Fruit fly (Drosophila melanogaster) whole organism: ENCODE results near the gene CG3061.

ENCODE experiments used
- CG8478 ChIP-seq: fragments of >200 bp; optimal IDR thresholded peaks from 2 replicates; lab custom pipeline; 2018; ENCODE audit warnings: inconsistent platforms
- Dll ChIP-seq: fragments of >200 bp; optimal IDR thresholded peaks from 2 replicates; lab custom pipeline; 2017
- EcR ChIP-seq, 2 experiments: fragments of >200 bp; optimal IDR thresholded peaks; 2 replicates each; lab custom pipeline; 2017; ENCODE audit warnings: missing biosample characterization in 2 of 2, missing genetic modification characterization in 2 of 2, missing genetic modification reagents in 2 of 2
- pan ChIP-seq: fragments of >200 bp; optimal IDR thresholded peaks from 2 replicates; lab custom pipeline; 2017
- psq ChIP-seq: fragments of >200 bp; optimal IDR thresholded peaks from 2 replicates; lab custom pipeline; 2017
- usp ChIP-seq: fragments of >200 bp; optimal IDR thresholded peaks from 2 replicates; lab custom pipeline; 2017; ENCODE audit warnings: missing biosample characterization, missing genetic modification characterization, mixed read lengths

Gene CG3061

DNA sequence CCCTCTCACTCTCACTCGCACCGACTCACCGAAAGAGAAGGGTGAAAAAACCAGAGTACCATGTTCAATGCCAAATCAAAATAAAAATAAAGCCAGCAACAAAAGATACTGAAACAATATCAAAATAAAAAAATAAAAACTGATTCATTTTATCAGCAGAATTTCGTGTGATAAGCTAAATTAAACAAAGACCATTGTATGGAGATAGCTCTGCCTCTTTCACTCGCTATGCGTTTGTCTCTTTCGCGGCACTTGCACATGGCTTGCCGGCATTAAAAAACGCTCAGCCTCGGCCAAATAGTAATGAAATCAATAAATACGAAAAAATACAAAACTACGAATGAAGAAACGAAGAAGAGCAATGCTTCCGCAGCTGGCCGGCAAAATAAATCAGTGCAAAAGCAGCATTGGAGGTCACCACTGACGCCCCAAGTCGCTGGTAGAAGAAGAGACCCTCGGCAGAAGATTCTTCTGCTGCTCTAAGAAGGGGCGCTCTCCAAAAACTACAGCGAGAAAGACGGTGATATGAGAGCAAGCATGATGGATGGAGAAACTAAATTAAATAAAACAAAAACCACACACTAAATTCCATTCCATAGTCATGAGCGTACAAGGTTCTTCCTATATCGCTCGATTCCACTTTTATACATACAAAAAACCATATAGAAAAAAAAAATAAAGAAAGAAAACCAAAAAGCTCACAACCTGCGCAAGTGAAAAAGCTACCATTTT lies 7.8 kb upstream of the CG3061 start:
- TF ChIP-seq CG8478 (lab: Kevin White, UChicago) (no peak), Dll (lab: Kevin White, UChicago) (no peak), pan (no peak), usp (no peak), EcR (GFP tag; optimal IDR thresholded peaks at IDR 0.05; lab: Kevin White, UChicago) (no peak), psq (no peak)

- TF ChIP-seq EcR (GFP tag; optimal IDR thresholded peaks at IDR 0.05; lab: Kevin White, UChicago) (peak in 1 of 2 experiments; percentile 7), Dll (lab: Kevin White, UChicago) (no peak), psq (no peak), pan (no peak), CG8478 (lab: Kevin White, UChicago) (peak; percentile 31)
Observed at dm6 chr3R:14024919-14025387, 7.2 kb upstream of the CG3061 start.

dm6 chr3R:14025795-14026194 lies 6.4 kb upstream of the CG3061 start:
- TF ChIP-seq EcR (GFP tag; optimal IDR thresholded peaks at IDR 0.05; lab: Kevin White, UChicago) = no peak
- no peak for TF ChIP-seq pan
- no peak for TF ChIP-seq Dll (lab: Kevin White, UChicago)
- no peak for TF ChIP-seq usp
- TF ChIP-seq CG8478 (lab: Kevin White, UChicago) = no peak
- TF ChIP-seq psq = no peak

dm6 chr3R:14026212-14026952 lies 5.8 kb upstream of the CG3061 start:
- no peak for TF ChIP-seq Dll (lab: Kevin White, UChicago)
- no peak for TF ChIP-seq EcR (GFP tag; optimal IDR thresholded peaks at IDR 0.05; lab: Kevin White, UChicago)
- no peak for TF ChIP-seq psq
- TF ChIP-seq usp = no peak
- no peak for TF ChIP-seq CG8478 (lab: Kevin White, UChicago)
- no peak for TF ChIP-seq pan

DNA sequence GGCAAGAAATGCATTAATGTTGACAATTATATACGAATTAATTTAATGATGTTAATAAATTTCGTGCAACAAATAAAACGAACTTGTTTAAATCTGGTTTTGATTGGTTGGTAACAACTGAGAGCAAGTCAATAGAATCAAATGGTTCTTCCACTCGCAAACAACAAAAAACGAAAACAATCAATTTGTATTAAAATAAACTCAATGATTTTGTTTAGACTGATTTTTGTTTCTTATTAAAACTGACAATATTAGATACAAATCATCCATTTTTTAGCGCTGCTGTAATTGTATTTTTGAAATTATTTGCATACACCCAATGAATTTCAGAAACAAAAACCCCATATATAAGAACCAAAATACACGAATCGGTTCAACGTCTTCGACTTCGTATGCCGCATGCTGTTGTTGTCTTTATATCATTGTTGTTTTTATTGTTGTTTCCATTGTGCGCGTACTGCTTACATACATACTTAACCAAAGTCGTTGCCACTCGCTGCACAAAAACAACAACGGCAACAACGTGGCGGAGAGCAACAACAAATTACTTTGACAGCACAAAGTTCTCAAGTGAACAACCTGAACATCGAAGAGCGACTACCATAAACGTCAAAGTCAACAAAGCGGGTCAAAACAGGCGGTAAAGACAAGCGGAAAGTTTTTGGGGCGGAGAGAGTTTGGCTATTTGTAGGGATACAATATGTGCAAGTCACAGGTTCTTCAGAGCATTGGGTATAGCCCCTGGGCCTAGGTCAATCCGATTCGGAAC lies 5.0 kb upstream of the CG3061 start:
- TF ChIP-seq EcR (GFP tag; optimal IDR thresholded peaks at IDR 0.05; lab: Kevin White, UChicago) (peak; percentile 54 to 60), Dll (lab: Kevin White, UChicago) (no peak), CG8478 (lab: Kevin White, UChicago) (no peak), pan (no peak)

DNA sequence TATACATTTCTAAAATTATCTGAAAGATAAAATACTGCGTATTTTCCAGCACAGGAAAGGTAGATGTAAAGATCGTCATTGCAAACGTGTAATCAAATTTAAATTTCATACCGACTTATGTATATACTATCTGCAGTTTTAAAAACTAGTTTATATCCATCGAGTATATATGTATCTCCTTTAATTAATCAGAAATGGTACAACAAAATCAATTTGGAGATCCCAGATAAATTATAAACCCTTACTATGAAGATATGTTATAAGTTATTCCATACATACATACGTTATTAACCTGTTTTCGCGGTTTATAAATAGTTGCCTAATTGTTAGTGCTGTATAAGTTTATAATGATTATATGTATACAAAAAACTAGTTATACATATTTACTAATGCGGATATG lies 4.0 kb upstream of the CG3061 start:
- TF ChIP-seq usp (no peak), CG8478 (lab: Kevin White, UChicago) (no peak), Dll (lab: Kevin White, UChicago) (no peak), psq (no peak), pan (no peak), EcR (GFP tag; optimal IDR thresholded peaks at IDR 0.05; lab: Kevin White, UChicago) (no peak)

dm6 chr3R:14028873-14029369 lies 3.2 kb upstream of the CG3061 start, which contains the start of gene Cyp6d5:
Cyp6d5 (plus strand) TSS chr3R:14029228.
- TF ChIP-seq EcR (GFP tag; optimal IDR thresholded peaks at IDR 0.05; lab: Kevin White, UChicago) (no peak), CG8478 (lab: Kevin White, UChicago) (no peak), Dll (lab: Kevin White, UChicago) (no peak), psq (no peak), pan (no peak), usp (no peak)

dm6 chr3R:14032422-14033188 lies 434 bp downstream of the CG3061 start:
- no peak for TF ChIP-seq Dll (lab: Kevin White, UChicago)
- no peak for TF ChIP-seq pan
- TF ChIP-seq CG8478 (lab: Kevin White, UChicago) = no peak
- no peak for TF ChIP-seq EcR (GFP tag; optimal IDR thresholded peaks at IDR 0.05; lab: Kevin White, UChicago)
- no peak for TF ChIP-seq psq
- TF ChIP-seq usp = no peak

DNA sequence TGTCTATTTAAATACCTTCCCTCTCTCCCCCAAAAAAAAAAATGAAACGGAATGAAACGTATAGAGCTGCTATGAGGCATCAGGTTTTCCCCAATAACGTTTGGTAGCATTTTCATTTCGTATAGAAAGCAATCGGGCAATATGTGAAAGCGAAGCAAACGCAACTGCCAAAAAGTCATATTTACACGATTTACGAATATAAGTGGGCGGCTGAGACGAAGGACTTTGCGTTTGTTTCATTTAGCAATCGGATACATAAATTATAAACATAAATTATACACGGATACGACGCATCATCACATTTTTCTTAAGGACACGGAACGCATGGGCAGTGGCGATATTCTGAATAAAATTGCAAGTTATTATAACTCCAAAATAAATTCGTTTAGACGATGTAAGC lies 2.5 kb downstream of the CG3061 start:
- no peak for TF ChIP-seq Dll (lab: Kevin White, UChicago)
- no peak for TF ChIP-seq CG8478 (lab: Kevin White, UChicago)
- TF ChIP-seq pan = no peak
- TF ChIP-seq usp = no peak

dm6 chr3R:14035924-14036448 lies 3.8 kb downstream of the CG3061 start, which contains the start of gene CG9922:
CG9922 (minus strand) TSS chr3R:14036398.
- TF ChIP-seq Dll (lab: Kevin White, UChicago) (no peak), pan (no peak), EcR (GFP tag; optimal IDR thresholded peaks at IDR 0.05; lab: Kevin White, UChicago) (no peak), psq (no peak), usp (no peak), CG8478 (lab: Kevin White, UChicago) (no peak)

DNA sequence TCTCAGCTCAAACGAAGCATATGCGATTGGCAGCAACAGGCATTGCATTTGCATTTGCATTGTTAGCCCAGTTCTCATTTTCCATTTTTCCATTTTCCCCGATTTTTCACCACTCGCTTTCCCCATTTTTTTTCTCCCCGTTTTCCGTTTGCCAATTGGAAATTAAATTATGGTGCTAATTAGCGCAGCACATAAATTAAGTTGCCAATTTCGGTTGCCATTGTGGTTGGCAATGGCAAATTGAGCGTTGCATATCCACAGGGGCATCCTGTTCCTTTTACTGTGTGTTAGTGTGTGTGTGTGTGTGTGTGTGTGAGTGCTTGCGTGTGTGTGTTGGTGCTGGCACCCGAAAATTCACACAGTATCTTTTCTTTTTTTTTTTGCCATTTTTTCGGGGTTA lies 5.2 kb downstream of the CG3061 start:
- TF ChIP-seq usp (no peak), Dll (lab: Kevin White, UChicago) (no peak), pan (no peak), EcR (GFP tag; optimal IDR thresholded peaks at IDR 0.05; lab: Kevin White, UChicago) (no peak), psq (no peak), CG8478 (lab: Kevin White, UChicago) (no peak)
